Fruit fly (Drosophila melanogaster) whole organism, embryonic: ENCODE results near the gene CG13041.

Experiments
- Bdp1 ChIP-seq: fragments of 200-800 bp; sonication (Bioruptor generic); optimal IDR thresholded peaks from 3 replicates; lab custom pipeline; 2016; ENCODE audit warnings: missing biosample characterization, missing genetic modification characterization
- CG11398 ChIP-seq: fragments of 200-800 bp; sonication (Bioruptor generic); optimal IDR thresholded peaks from 2 replicates; lab custom pipeline; 2016; ENCODE audit warnings: missing biosample characterization, missing genetic modification characterization
- CG12071 ChIP-seq: fragments of 200-800 bp; sonication (Bioruptor generic); optimal IDR thresholded peaks from 3 replicates; lab custom pipeline; 2018; ENCODE audit warnings: missing biosample characterization, mild to moderate bottlenecking, missing genetic modification characterization
- CG12299 ChIP-seq: fragments of 200-800 bp; sonication (Bioruptor generic); optimal IDR thresholded peaks from 2 replicates; lab custom pipeline; 2018; ENCODE audit warnings: missing biosample characterization, mild to moderate bottlenecking, missing genetic modification characterization
- CG12659 ChIP-seq: fragments of 200-800 bp; sonication (Bioruptor generic); optimal IDR thresholded peaks from 3 replicates; lab custom pipeline; 2017; ENCODE audit warnings: mild to moderate bottlenecking, missing biosample characterization, missing genetic modification reagents, missing genetic modification characterization
- CG14667 ChIP-seq: fragments of 200-800 bp; sonication (Bioruptor generic); IDR thresholded peaks from 2 replicates; pipeline ENCODE4 v1.3.6; 2022; ENCODE audit warnings: missing biosample characterization, missing genetic modification characterization
- CG15011 ChIP-seq: fragments of 200-800 bp; sonication (Bioruptor generic); optimal IDR thresholded peaks from 3 replicates; lab custom pipeline; 2018; ENCODE audit warnings: missing biosample characterization, mild to moderate bottlenecking, missing genetic modification characterization
- CG18764 ChIP-seq: fragments of 200-800 bp; sonication (Bioruptor generic); optimal IDR thresholded peaks from 3 replicates; lab custom pipeline; 2016; ENCODE audit warnings: missing biosample characterization, missing genetic modification characterization
- CG32772 ChIP-seq: fragments of 200-800 bp; sonication (Bioruptor generic); IDR thresholded peaks from 2 replicates; pipeline ENCODE4 v1.3.6; 2022; ENCODE audit warnings: missing biosample characterization, missing genetic modification characterization
- CG6689 ChIP-seq: fragments of 200-800 bp; sonication (Bioruptor generic); IDR thresholded peaks from 2 replicates; pipeline ENCODE4 v1.3.6; 2022; ENCODE audit warnings: missing biosample characterization, missing genetic modification characterization
- CG7271 ChIP-seq: fragments of 200-800 bp; sonication (Bioruptor generic); optimal IDR thresholded peaks from 2 replicates; lab custom pipeline; 2018; ENCODE audit warnings: missing biosample characterization, mild to moderate bottlenecking, missing genetic modification characterization, moderate library complexity
- CG7357 ChIP-seq: fragments of 200-800 bp; sonication (Bioruptor generic); IDR thresholded peaks from 3 replicates; pipeline ENCODE4 v1.3.6; 2022; ENCODE audit warnings: missing biosample characterization, missing genetic modification characterization
- CG8089 ChIP-seq: fragments of 200-800 bp; sonication (Bioruptor generic); optimal IDR thresholded peaks from 3 replicates; lab custom pipeline; 2016; ENCODE audit warnings: missing biosample characterization, missing genetic modification characterization
- CG8290 ChIP-seq, 3 experiments: fragments of 200-800 bp; sonication (Bioruptor generic); optimal IDR thresholded peaks; 2 replicates each; lab custom pipeline; 2016 to 2019; ENCODE audit warnings: missing biosample characterization in 3 of 3, missing genetic modification characterization in 3 of 3, mild to moderate bottlenecking in 2 of 3, moderate library complexity in 1 of 3
- CG9876 ChIP-seq: fragments of 200-800 bp; sonication (Bioruptor generic); optimal IDR thresholded peaks from 2 replicates; lab custom pipeline; 2016; ENCODE audit warnings: missing biosample characterization, missing genetic modification characterization
- Dp ChIP-seq: fragments of 200-800 bp; sonication (Bioruptor generic); optimal IDR thresholded peaks from 2 replicates; lab custom pipeline; 2018; ENCODE audit warnings: missing biosample characterization, mild to moderate bottlenecking, missing genetic modification characterization, moderate library complexity
- E2f2 ChIP-seq: fragments of 200-800 bp; sonication (Bioruptor generic); IDR thresholded peaks from 2 replicates; pipeline ENCODE4 v1.3.6; 2022; ENCODE audit warnings: missing biosample characterization, missing genetic modification characterization
- GATAe ChIP-seq: fragments of 200-800 bp; sonication (Bioruptor generic); conservative IDR thresholded peaks from 2 replicates; pipeline ENCODE4 v1.3.6; 2022; ENCODE audit warnings: missing biosample characterization, missing genetic modification characterization
- HLH54F ChIP-seq: fragments of 200-800 bp; sonication (Bioruptor generic); optimal IDR thresholded peaks from 3 replicates; lab custom pipeline; 2016; ENCODE audit warnings: missing biosample characterization, missing genetic modification characterization
- Hr39 ChIP-seq: fragments of >200 bp; optimal IDR thresholded peaks from 2 replicates; lab custom pipeline; 2017
- MTF-1 ChIP-seq: fragments of 200-800 bp; sonication (Bioruptor generic); optimal IDR thresholded peaks from 2 replicates; lab custom pipeline; 2018; ENCODE audit warnings: missing biosample characterization, mild to moderate bottlenecking, missing genetic modification characterization, borderline replicate concordance
- NC2β ChIP-seq: fragments of 200-800 bp; sonication (Bioruptor generic); optimal IDR thresholded peaks from 2 replicates; lab custom pipeline; 2016; ENCODE audit warnings: missing biosample characterization, missing genetic modification characterization
- Optix ChIP-seq: fragments of 200-800 bp; sonication (Bioruptor generic); IDR thresholded peaks from 3 replicates; pipeline ENCODE4 v1.3.6; 2022; ENCODE audit warnings: missing biosample characterization, missing genetic modification characterization
- Sox102F ChIP-seq: fragments of 200-800 bp; sonication (Bioruptor generic); optimal IDR thresholded peaks from 2 replicates; lab custom pipeline; 2018; ENCODE audit warnings: missing biosample characterization, mild to moderate bottlenecking, missing genetic modification characterization, moderate library complexity
- Trl ChIP-seq, 3 experiments: fragments of >200 bp in 2 of 3; fragments of 200-800 bp in 1 of 3; sonication (Bioruptor generic) in 1 of 3; optimal IDR thresholded peaks; 2 replicates in 1 of 3; 3 replicates in 2 of 3; lab custom pipeline; 2016 to 2017; ENCODE audit warnings: missing biosample characterization in 1 of 3, missing genetic modification characterization in 1 of 3
- bcd ChIP-seq: fragments of 200-800 bp; sonication (Bioruptor generic); optimal IDR thresholded peaks from 2 replicates; lab custom pipeline; 2017; ENCODE audit warnings: missing biosample characterization, mild to moderate bottlenecking, missing genetic modification characterization
- bsh ChIP-seq, 2 experiments: fragments of 200-800 bp; sonication (Bioruptor generic); optimal IDR thresholded peaks; 2 replicates each; lab custom pipeline; 2017 to 2018; ENCODE audit warnings: mild to moderate bottlenecking in 2 of 2, missing biosample characterization in 2 of 2, missing genetic modification characterization in 2 of 2, moderate library complexity in 1 of 2
- chinmo ChIP-seq: fragments of 200-800 bp; sonication (Bioruptor generic); IDR thresholded peaks from 4 replicates; pipeline ENCODE4 v1.3.6; 2022; ENCODE audit warnings: missing biosample characterization, missing genetic modification characterization; ENCODE audit not compliant: partially characterized antibody
- dpn ChIP-seq, 2 experiments: fragments of 200-800 bp; sonication (Bioruptor generic); optimal IDR thresholded peaks; 3 replicates each; lab custom pipeline; 2016; ENCODE audit warnings: missing biosample characterization in 2 of 2, missing genetic modification characterization in 2 of 2
- dysf ChIP-seq: fragments of 200-800 bp; sonication (Bioruptor generic); IDR thresholded peaks from 3 replicates; pipeline ENCODE4 v1.3.6; 2022; ENCODE audit warnings: missing biosample characterization, missing genetic modification characterization
- esg ChIP-seq: fragments of 200-800 bp; sonication (Bioruptor generic); conservative IDR thresholded peaks from 2 replicates; pipeline ENCODE4 v1.3.6; 2022; ENCODE audit warnings: missing biosample characterization, missing genetic modification characterization
- fd102C ChIP-seq: fragments of 200-800 bp; sonication (Bioruptor generic); optimal IDR thresholded peaks from 2 replicates; lab custom pipeline; 2018; ENCODE audit warnings: missing biosample characterization, mild to moderate bottlenecking, missing genetic modification characterization, moderate library complexity
- grau ChIP-seq: fragments of 200-800 bp; optimal IDR thresholded peaks from 3 replicates; lab custom pipeline; 2019; ENCODE audit warnings: missing biosample characterization, mild to moderate bottlenecking, missing genetic modification characterization, moderate library complexity
- ind ChIP-seq: fragments of 200-800 bp; sonication (Bioruptor generic); optimal IDR thresholded peaks from 3 replicates; lab custom pipeline; 2016; ENCODE audit warnings: missing biosample characterization, missing genetic modification characterization
- kah ChIP-seq: fragments of 200-800 bp; sonication (Bioruptor generic); optimal IDR thresholded peaks from 2 replicates; lab custom pipeline; 2018; ENCODE audit warnings: missing biosample characterization, mild to moderate bottlenecking, missing genetic modification characterization
- lab ChIP-seq: fragments of 200-800 bp; sonication (Bioruptor generic); optimal IDR thresholded peaks from 3 replicates; lab custom pipeline; 2017; ENCODE audit warnings: missing biosample characterization, missing genetic modification characterization, mild to moderate bottlenecking, moderate library complexity, missing genetic modification reagents
- lola ChIP-seq, 3 experiments: fragments of >200 bp in 2 of 3; fragments of 200-800 bp in 1 of 3; sonication (Bioruptor generic) in 1 of 3; optimal IDR thresholded peaks; 2 replicates each; lab custom pipeline; 2017 to 2019; ENCODE audit warnings: missing biosample characterization in 3 of 3, missing genetic modification characterization in 3 of 3, mild to moderate bottlenecking in 1 of 3, moderate library complexity in 1 of 3
- p53 ChIP-seq: fragments of 200-800 bp; sonication (Bioruptor generic); optimal IDR thresholded peaks from 2 replicates; lab custom pipeline; 2016; ENCODE audit warnings: missing biosample characterization, missing genetic modification characterization
- pb ChIP-seq: fragments of 200-800 bp; sonication (Bioruptor generic); optimal IDR thresholded peaks from 3 replicates; lab custom pipeline; 2016; ENCODE audit warnings: missing biosample characterization, missing genetic modification characterization
- peb ChIP-seq: fragments of 200-800 bp; sonication (Bioruptor generic); IDR thresholded peaks from 2 replicates; pipeline ENCODE4 v1.3.6; 2022; ENCODE audit warnings: missing biosample characterization, missing genetic modification characterization
- pnt ChIP-seq: fragments of 200-800 bp; sonication (Bioruptor generic); optimal IDR thresholded peaks from 3 replicates; lab custom pipeline; 2016; ENCODE audit warnings: missing biosample characterization, missing genetic modification characterization
- ranshi ChIP-seq: fragments of 200-800 bp; sonication (Bioruptor generic); IDR thresholded peaks from 2 replicates; pipeline ENCODE4 v1.3.6; 2022; ENCODE audit warnings: missing biosample characterization, missing genetic modification characterization
- row ChIP-seq: fragments of 200-800 bp; sonication (Bioruptor generic); IDR thresholded peaks from 3 replicates; pipeline ENCODE4 v1.3.6; 2022; ENCODE audit warnings: missing biosample characterization, missing genetic modification characterization
- sd ChIP-seq: fragments of 200-800 bp; sonication (Bioruptor generic); optimal IDR thresholded peaks from 3 replicates; lab custom pipeline; 2018; ENCODE audit warnings: missing biosample characterization, mild to moderate bottlenecking, missing genetic modification characterization, moderate library complexity
- slou ChIP-seq: fragments of 200-800 bp; sonication (Bioruptor generic); optimal IDR thresholded peaks from 3 replicates; lab custom pipeline; 2016; ENCODE audit warnings: missing biosample characterization, missing genetic modification characterization
- so ChIP-seq: fragments of 200-800 bp; sonication (Bioruptor generic); IDR thresholded peaks from 3 replicates; pipeline ENCODE4 v1.3.6; 2022; ENCODE audit warnings: missing biosample characterization, missing genetic modification characterization
- tup ChIP-seq: fragments of 200-800 bp; sonication (Bioruptor generic); optimal IDR thresholded peaks from 2 replicates; lab custom pipeline; 2016; ENCODE audit warnings: missing biosample characterization, mild to moderate bottlenecking, missing genetic modification characterization, moderate library complexity
- unpg ChIP-seq: fragments of 200-800 bp; sonication (Bioruptor generic); optimal IDR thresholded peaks from 3 replicates; lab custom pipeline; 2018; ENCODE audit warnings: missing biosample characterization, mild to moderate bottlenecking, missing genetic modification characterization, moderate library complexity

CG13041 gene

dm6 chr3L:16288322-16288721 is 31.0 kb downstream of the CG13041 start, which contains the start of gene CG13046:
Gene CG13046 (minus strand): TSS chr3L:16288422.
- TF ChIP-seq GATAe (GFP tag; lab: Robert Waterston, UW) = no peak
- TF ChIP-seq ind (GFP tag; lab: Kevin White, UChicago) = no peak
- peak; percentile 8 to 42 for TF ChIP-seq Trl (optimal IDR thresholded peaks at IDR 0.05; lab: Kevin White, UChicago)
- TF ChIP-seq Trl (GFP tag; optimal IDR thresholded peaks at IDR 0.05; lab: Kevin White, UChicago) = no peak
- TF ChIP-seq HLH54F (GFP tag; lab: Kevin White, UChicago) = no peak
- TF ChIP-seq kah (GFP tag; lab: Kevin White, UChicago) = no peak
- TF ChIP-seq CG11398 (GFP tag; lab: Kevin White, UChicago) = no peak
- no peak for TF ChIP-seq CG9876 (GFP tag; lab: Kevin White, UChicago)
- TF ChIP-seq MTF-1 (GFP tag; lab: Kevin White, UChicago) = no peak
- no peak for TF ChIP-seq Bdp1
- TF ChIP-seq chinmo = 0 out of 4 replicates have a peak, but pooled peaks have one; percentile 18
- no peak for TF ChIP-seq esg
- TF ChIP-seq lola (GFP tag; optimal IDR thresholded peaks at IDR 0.05; lab: Kevin White, UChicago) = no peak
- no peak for TF ChIP-seq so (GFP tag; lab: Robert Waterston, UW)

DNA sequence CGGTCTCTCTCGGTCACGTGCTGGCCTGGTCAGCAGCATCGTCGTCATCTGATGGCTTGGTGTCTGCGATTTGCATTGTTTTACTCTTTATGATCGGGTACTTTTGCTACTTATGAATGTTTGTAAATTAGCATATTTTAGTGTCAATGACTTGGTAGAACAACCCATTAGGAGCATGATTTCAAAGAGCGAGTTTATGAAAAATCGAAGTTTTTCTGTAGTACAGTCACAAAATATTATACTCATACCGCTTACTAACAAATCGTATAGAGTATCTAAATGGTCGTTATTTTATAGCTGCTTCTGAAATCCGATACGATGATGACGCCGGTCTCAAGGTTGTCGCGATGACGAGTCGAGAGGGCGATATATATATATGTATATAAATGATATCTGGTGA is 33.1 kb downstream of the CG13041 start:
- TF ChIP-seq Dp (GFP tag; lab: Kevin White, UChicago) (no peak), fd102C (no peak), pb (GFP tag; lab: Kevin White, UChicago) (no peak), esg (peak; percentile 27; the same call in 1 of the 2 replicates), lab (no peak), Sox102F (GFP tag; lab: Kevin White, UChicago) (peak; percentile 58), bsh (GFP tag; optimal IDR thresholded peaks at IDR 0.05; lab: Kevin White, UChicago) (peak; percentile 12 to 16), CG18764 (GFP tag; lab: Kevin White, UChicago) (no peak), so (GFP tag; lab: Robert Waterston, UW) (peak; percentile 45; the same call in 1 of the 3 replicates), tup (GFP tag; lab: Kevin White, UChicago) (no peak), sd (tag; lab: Kevin White, UChicago) (peak; percentile 22), row (GFP tag; lab: Robert Waterston, UW) (peak; percentile 66), dysf (GFP tag; lab: Robert Waterston, UW) (peak; percentile 56; the same call in 2 of the 3 replicates), CG6689 (0 out of 2 replicates have a peak, but pooled peaks have one; percentile 33), CG12659 (GFP tag; lab: Kevin White, UChicago) (peak; percentile 17), Hr39 (no peak), peb (GFP tag; lab: Robert Waterston, UW) (no peak), CG12071 (GFP tag; lab: Kevin White, UChicago) (peak; percentile 31), CG7271 (tag; lab: Kevin White, UChicago) (no peak), p53 (GFP tag; lab: Kevin White, UChicago) (no peak), unpg (peak; percentile 52), ranshi (GFP tag; lab: Robert Waterston, UW) (peak; percentile 24; the same call in 1 of the 2 replicates), bcd (GFP tag; lab: Kevin White, UChicago) (no peak), CG8290 (GFP tag; optimal IDR thresholded peaks at IDR 0.05; lab: Kevin White, UChicago) (no peak), CG8290 (tag; optimal IDR thresholded peaks at IDR 0.05; lab: Kevin White, UChicago) (peak in 1 of 2 experiments; percentile 46), Optix (no peak), dpn (GFP tag; optimal IDR thresholded peaks at IDR 0.05; lab: Kevin White, UChicago) (peak in 1 of 2 experiments; percentile 1), CG32772 (GFP tag; lab: Robert Waterston, UW) (0 out of 2 replicates have a peak, but pooled peaks have one; percentile 8), CG15011 (no peak), grau (tag; lab: Kevin White, UChicago) (peak; percentile 35), slou (GFP tag; lab: Kevin White, UChicago) (no peak), CG14667 (no peak), E2f2 (GFP tag; lab: Robert Waterston, UW) (0 out of 2 replicates have a peak, but pooled peaks have one; percentile 27), CG7357 (GFP tag; lab: Robert Waterston, UW) (0 out of 3 replicates have a peak, but pooled peaks have one; percentile 32), pnt (GFP tag; lab: Kevin White, UChicago) (peak; percentile 3), NC2β (GFP tag; lab: Kevin White, UChicago) (no peak), CG8089 (GFP tag; lab: Kevin White, UChicago) (no peak), GATAe (GFP tag; lab: Robert Waterston, UW) (no peak), CG12299 (no peak)
